Worm (Caenorhabditis elegans) whole organism, L4 larva: ENCODE data around the gene F02D8.9.

Experiments
- Y75B8A.6 ChIP-seq: fragments of 200-800 bp; sonication (Bioruptor generic); IDR thresholded peaks from 2 replicates; pipeline ENCODE4 v1.3.6; 2022; ENCODE audit warnings: missing genetic modification reagents, missing genetic modification characterization, missing compliant biosample characterization
- ZK546.5 ChIP-seq, 2 experiments: sonication (generic microtip); optimal IDR thresholded peaks; 2 replicates each; lab custom pipeline; 2017; ENCODE audit warnings: missing biosample characterization in 2 of 2, missing genetic modification characterization in 2 of 2
- ceh-28 ChIP-seq: fragments of 150-350 bp; optimal IDR thresholded peaks from 2 replicates; lab custom pipeline; 2014; ENCODE audit warnings: missing biosample characterization, missing genetic modification reagents, missing genetic modification characterization
- daf-12 ChIP-seq: fragments of 150-350 bp; optimal IDR thresholded peaks from 2 replicates; lab custom pipeline; 2014; ENCODE audit warnings: missing biosample characterization, missing genetic modification reagents, missing genetic modification characterization
- daf-16 ChIP-seq, 3 experiments: sonication (generic microtip); optimal IDR thresholded peaks; 2 replicates each; lab custom pipeline; 2016 to 2017; ENCODE audit warnings: missing genetic modification characterization in 3 of 3, missing genetic modification reagents in 3 of 3, mild to moderate bottlenecking in 2 of 3, missing compliant biosample characterization in 2 of 3, missing biosample characterization in 1 of 3, moderate library complexity in 1 of 3
- daf-8 ChIP-seq: fragments of 200-800 bp; sonication (Bioruptor generic); IDR thresholded peaks from 2 replicates; pipeline ENCODE4 v1.3.6; 2022; ENCODE audit warnings: missing genetic modification characterization, missing compliant biosample characterization
- dmd-9 ChIP-seq: fragments of 200-800 bp; sonication (Bioruptor generic); IDR thresholded peaks from 2 replicates; pipeline ENCODE4 v1.3.6; 2022; ENCODE audit warnings: missing genetic modification reagents, missing genetic modification characterization, missing compliant biosample characterization
- egl-43 ChIP-seq: fragments of 200-800 bp; sonication (Bioruptor generic); IDR thresholded peaks from 2 replicates; pipeline ENCODE4 v1.3.6; 2022; ENCODE audit warnings: missing genetic modification reagents, missing genetic modification characterization, missing compliant biosample characterization
- fkh-10 ChIP-seq: fragments of 150-350 bp; optimal IDR thresholded peaks from 2 replicates; lab custom pipeline; 2014; ENCODE audit warnings: missing biosample characterization, missing genetic modification reagents, missing genetic modification characterization
- gei-8 ChIP-seq: fragments of 200-800 bp; sonication (Bioruptor generic); optimal IDR thresholded peaks from 2 replicates; lab custom pipeline; 2018; ENCODE audit warnings: mild to moderate bottlenecking, missing genetic modification characterization, missing compliant biosample characterization
- hlh-30 ChIP-seq: sonication (generic microtip); optimal IDR thresholded peaks from 2 replicates; lab custom pipeline; 2017; ENCODE audit warnings: antibody characterized with exemption, mild to moderate bottlenecking, missing genetic modification characterization, missing compliant biosample characterization; ENCODE audit not compliant: insufficient read depth
- lin-13 ChIP-seq: fragments of 150-350 bp; optimal IDR thresholded peaks from 2 replicates; lab custom pipeline; 2014; ENCODE audit warnings: missing biosample characterization, missing genetic modification reagents, missing genetic modification characterization
- lin-29 ChIP-seq: fragments of 200-800 bp; sonication (Bioruptor generic); IDR thresholded peaks from 2 replicates; pipeline ENCODE4 v1.3.6; 2022; ENCODE audit warnings: missing genetic modification reagents, missing genetic modification characterization, missing compliant biosample characterization
- lin-39 ChIP-seq: fragments of 150-350 bp; optimal IDR thresholded peaks from 2 replicates; lab custom pipeline; 2014; ENCODE audit warnings: missing biosample characterization, missing genetic modification reagents, missing genetic modification characterization
- lsy-2 ChIP-seq, 2 experiments: fragments of 150-350 bp in 1 of 2; sonication (generic microtip) in 1 of 2; optimal IDR thresholded peaks; 2 replicates each; lab custom pipeline; 2014 to 2017; ENCODE audit warnings: missing biosample characterization in 2 of 2, missing genetic modification characterization in 2 of 2
- madf-5 ChIP-seq, 2 experiments: fragments of 200-800 bp; sonication (Bioruptor generic); IDR thresholded peaks; 2 replicates each; pipeline ENCODE4 v1.3.6; 2022; ENCODE audit warnings: missing compliant biosample characterization in 2 of 2, missing genetic modification characterization in 2 of 2
- mdl-1 ChIP-seq, 2 experiments: fragments of 150-350 bp in 1 of 2; sonication (generic microtip) in 1 of 2; optimal IDR thresholded peaks; 2 replicates each; lab custom pipeline; 2014 to 2017; ENCODE audit warnings: missing biosample characterization in 2 of 2, missing genetic modification characterization in 2 of 2
- mdt-29 ChIP-seq: fragments of 200-800 bp; sonication (Bioruptor generic); IDR thresholded peaks from 2 replicates; pipeline ENCODE4 v1.3.6; 2022; ENCODE audit warnings: missing genetic modification reagents, missing genetic modification characterization, missing compliant biosample characterization
- mxl-3 ChIP-seq: fragments of 200-800 bp; sonication (Bioruptor generic); optimal IDR thresholded peaks from 2 replicates; lab custom pipeline; 2018; ENCODE audit warnings: mild to moderate bottlenecking, missing genetic modification characterization, missing compliant biosample characterization
- nhr-11 ChIP-seq: fragments of 150-350 bp; optimal IDR thresholded peaks from 2 replicates; lab custom pipeline; 2014; ENCODE audit warnings: missing biosample characterization, missing genetic modification characterization
- nhr-237 ChIP-seq: sonication (generic microtip); optimal IDR thresholded peaks from 2 replicates; lab custom pipeline; 2017; ENCODE audit warnings: missing biosample characterization, missing genetic modification characterization
- nhr-42 ChIP-seq: fragments of 200-800 bp; sonication (Bioruptor generic); IDR thresholded peaks from 2 replicates; pipeline ENCODE4 v1.3.6; 2022; ENCODE audit warnings: missing genetic modification characterization, missing compliant biosample characterization
- nhr-6 ChIP-seq: fragments of 150-350 bp; optimal IDR thresholded peaks from 2 replicates; lab custom pipeline; 2014; ENCODE audit warnings: missing biosample characterization, missing genetic modification characterization
- pha-4 ChIP-seq, 2 experiments: fragments of 150-350 bp in 1 of 2; fragments of 200-800 bp in 1 of 2; sonication (Bioruptor generic) in 1 of 2; IDR thresholded peaks in 1 of 2; optimal IDR thresholded peaks in 1 of 2; 2 replicates each; pipeline versions ENCODE4 v1.3.6 to Lab custom; 2014 to 2022; ENCODE audit warnings: missing genetic modification characterization in 2 of 2, missing genetic modification reagents in 2 of 2, missing biosample characterization in 1 of 2, missing compliant biosample characterization in 1 of 2
- php-3 ChIP-seq: fragments of 200-800 bp; sonication (Bioruptor generic); IDR thresholded peaks from 2 replicates; pipeline ENCODE4 v1.3.6; 2022; ENCODE audit warnings: missing genetic modification reagents, missing genetic modification characterization, missing compliant biosample characterization
- rbr-2 ChIP-seq: sonication (generic microtip); optimal IDR thresholded peaks from 2 replicates; lab custom pipeline; 2016; ENCODE audit warnings: missing genotype, missing genetic modification characterization, missing compliant biosample characterization
- saeg-2 ChIP-seq: fragments of 200-800 bp; sonication (Bioruptor generic); IDR thresholded peaks from 2 replicates; pipeline ENCODE4 v1.3.6; 2022; ENCODE audit warnings: missing genetic modification reagents, missing genetic modification characterization, missing compliant biosample characterization
- skn-1 ChIP-seq: fragments of 150-350 bp; optimal IDR thresholded peaks from 2 replicates; lab custom pipeline; 2014; ENCODE audit warnings: missing biosample characterization, missing genetic modification characterization
- unc-62 ChIP-seq, 3 experiments: fragments of 150-350 bp in 1 of 3; sonication (generic microtip); optimal IDR thresholded peaks in 2 of 3; peaks in 1 of 3; 1 replicate in 1 of 3; 2 replicates in 2 of 3; lab custom pipeline; 2014 to 2017; ENCODE audit warnings: missing biosample characterization in 3 of 3, missing genetic modification characterization in 3 of 3, missing genetic modification reagents in 3 of 3, missing genotype in 1 of 3
- zag-1 ChIP-seq: fragments of 150-350 bp; optimal IDR thresholded peaks from 2 replicates; lab custom pipeline; 2014; ENCODE audit warnings: missing biosample characterization, missing genetic modification characterization
- zfp-2 ChIP-seq: sonication (generic microtip); optimal IDR thresholded peaks from 2 replicates; lab custom pipeline; 2016; ENCODE audit warnings: mild to moderate bottlenecking, missing genetic modification characterization, missing compliant biosample characterization
- zip-2 ChIP-seq: fragments of 150-350 bp; optimal IDR thresholded peaks from 2 replicates; lab custom pipeline; 2014; ENCODE audit warnings: missing biosample characterization, missing genetic modification characterization
- ztf-7 ChIP-seq: fragments of 150-350 bp; optimal IDR thresholded peaks from 2 replicates; lab custom pipeline; 2014; ENCODE audit warnings: missing biosample characterization, missing genetic modification characterization

F02D8.9 gene

DNA sequence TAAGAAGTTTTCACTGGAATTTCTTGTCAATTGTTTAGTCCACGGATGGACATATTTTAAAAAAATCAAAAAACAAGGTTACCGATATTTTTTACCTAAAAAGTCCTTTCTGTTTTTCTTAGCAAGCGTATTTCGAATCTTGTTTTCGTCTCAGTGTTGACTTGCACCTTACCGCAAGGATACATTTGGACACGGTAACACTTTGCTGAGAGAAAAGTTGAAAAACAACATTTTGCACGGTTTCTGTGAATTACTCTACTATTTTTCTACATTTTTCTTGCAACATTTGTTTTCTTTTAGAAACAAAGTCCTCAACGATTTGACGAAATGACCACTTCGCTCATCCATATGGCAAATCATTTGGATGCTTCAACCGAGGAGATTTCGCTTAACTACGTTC, 6.1 kb downstream of the F02D8.9 start, which contains the start of gene hil-1:
Gene hil-1 (plus strand): TSS at position 301 of the 400 bp plus-strand sequence.
- no peak for TF ChIP-seq ceh-28 (tag; lab: Kevin White, UChicago)
- no peak for TF ChIP-seq zip-2 (tag; lab: Kevin White, UChicago)
- no peak for TF ChIP-seq saeg-2
- TF ChIP-seq rbr-2 (tag; lab: Kevin White, UChicago) = no peak

DNA sequence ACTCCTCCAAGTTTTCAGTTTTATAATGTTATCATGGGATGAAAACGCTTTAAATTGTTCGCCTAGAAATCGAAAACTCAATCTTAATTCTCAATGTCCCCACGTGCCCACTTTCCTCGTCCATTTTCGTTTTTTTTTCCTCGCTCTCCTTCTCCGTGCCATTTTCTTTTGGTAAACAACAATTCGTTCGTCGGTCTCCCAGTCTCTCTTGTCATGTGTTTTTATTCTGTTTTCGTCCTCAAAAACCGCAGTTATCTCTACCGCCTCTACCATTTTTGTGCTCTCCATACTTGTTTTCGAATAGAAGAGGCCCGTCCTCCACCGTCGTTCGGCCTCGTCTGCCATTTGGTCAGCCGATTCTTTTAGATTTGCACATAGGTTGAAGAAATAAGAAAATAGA, 7.0 kb downstream of the F02D8.9 start:
- TF ChIP-seq hlh-30 (tag; lab: Kevin White, UChicago) = peak; percentile 61
- no peak for TF ChIP-seq pha-4 (GFP tag; IDR thresholded peaks at IDR 0.05; lab: Robert Waterston, UW)
- TF ChIP-seq pha-4 (tag; optimal IDR thresholded peaks at IDR 0.05; lab: Kevin White, UChicago) = no peak
- peak; percentile 31 for TF ChIP-seq rbr-2 (tag; lab: Kevin White, UChicago)
- TF ChIP-seq fkh-10 (GFP tag; lab: Kevin White, UChicago) = peak; percentile 3
- no peak for TF ChIP-seq lin-29 (GFP tag; lab: Robert Waterston, UW)
- peak in 1 of 2 experiments; percentile 70 for TF ChIP-seq daf-16 (GFP tag; optimal IDR thresholded peaks at IDR 0.05; lab: Kevin White, UChicago)
- TF ChIP-seq daf-16 (tag; optimal IDR thresholded peaks at IDR 0.05; lab: Kevin White, UChicago) = no peak
- TF ChIP-seq nhr-6 (tag; lab: Kevin White, UChicago) = peak; percentile 18
- TF ChIP-seq mdl-1 (tag; optimal IDR thresholded peaks at IDR 0.05; lab: Kevin White, UChicago) = peak in 1 of 2 experiments; percentile 76

DNA sequence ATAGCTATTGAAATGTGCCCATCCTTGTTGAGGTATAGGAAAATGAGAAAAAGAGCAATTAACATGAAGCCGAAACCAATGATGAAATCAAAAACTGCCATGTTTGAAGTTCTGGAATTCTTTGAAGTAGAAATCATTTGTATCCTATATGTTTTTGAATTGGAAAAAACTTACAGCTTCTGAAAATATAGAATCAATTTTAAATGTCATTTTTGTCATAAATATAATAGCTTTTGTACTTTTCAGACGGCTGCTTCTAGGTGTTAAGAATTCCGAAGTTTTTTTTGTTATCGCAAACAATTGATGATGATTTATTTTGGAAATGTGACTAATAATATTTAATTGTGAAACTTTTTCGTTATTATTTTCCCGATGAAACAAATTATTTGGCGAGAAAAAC, 8.6 kb downstream of the F02D8.9 start, which contains the start of gene C30G7.4:
Gene C30G7.4 (minus strand): TSS at position 101 of the 400 bp plus-strand sequence.
- TF ChIP-seq ceh-28 (tag; lab: Kevin White, UChicago) (no peak), nhr-6 (tag; lab: Kevin White, UChicago) (no peak), nhr-42 (no peak)

DNA sequence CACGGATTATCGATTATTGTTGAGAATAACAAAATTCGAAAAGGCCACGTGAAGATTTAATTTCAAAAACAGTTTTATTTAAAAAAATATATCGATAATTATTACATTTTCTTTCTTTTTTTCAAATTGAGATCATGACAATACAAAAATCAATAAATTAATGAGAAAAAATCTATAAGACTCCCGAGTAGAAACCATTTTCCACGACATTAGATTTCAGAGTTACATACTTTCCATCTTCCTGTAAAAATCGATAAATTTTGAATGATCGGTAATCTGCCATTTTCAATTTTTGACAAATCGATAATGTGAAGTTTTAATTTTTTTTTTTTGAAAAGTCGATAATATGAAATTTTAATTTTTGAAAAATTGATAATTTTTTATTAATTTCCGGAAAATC, 9.9 kb downstream of the F02D8.9 start, which contains the start of gene C30G7.3:
Gene C30G7.3 (minus strand): TSS at position 8 of the 400 bp plus-strand sequence.
- no peak for TF ChIP-seq nhr-237
- no peak for TF ChIP-seq php-3 (GFP tag; lab: Robert Waterston, UW)
- TF ChIP-seq mxl-3 = no peak
- no peak for TF ChIP-seq Y75B8A.6 (GFP tag; lab: Robert Waterston, UW)
- peak; percentile 51 for TF ChIP-seq ceh-28 (tag; lab: Kevin White, UChicago)
- TF ChIP-seq gei-8 = no peak
- no peak for TF ChIP-seq madf-5 (GFP tag; IDR thresholded peaks at IDR 0.05; lab: Robert Waterston, UW)
- no peak for TF ChIP-seq unc-62 (GFP tag; optimal IDR thresholded peaks at IDR 0.05 in 1 of 2; lab: Kevin White, UChicago)
- no peak for TF ChIP-seq unc-62 (tag; optimal IDR thresholded peaks at IDR 0.05; lab: Kevin White, UChicago)

DNA sequence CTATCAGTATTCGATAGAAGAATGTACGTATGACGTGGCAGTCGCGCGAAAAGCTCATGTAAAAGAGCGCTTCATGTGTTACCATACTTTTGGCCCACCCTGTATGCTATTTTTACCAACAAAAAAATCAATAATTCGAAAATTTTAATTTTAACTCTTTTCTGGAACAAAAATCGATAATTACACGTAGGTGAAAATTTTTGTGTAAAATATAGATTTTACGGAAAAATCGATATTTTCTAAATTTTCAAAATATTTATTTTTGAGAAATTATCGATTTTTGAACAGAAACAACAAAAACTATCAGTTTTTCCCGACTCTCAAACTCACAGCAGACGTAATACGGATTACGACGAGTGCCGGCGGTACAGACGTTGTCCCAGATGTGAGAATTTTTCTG, 10.5 kb downstream of the F02D8.9 start:
- TF ChIP-seq daf-8 (GFP tag; lab: Robert Waterston, UW) = no peak
- no peak for TF ChIP-seq zfp-2 (tag; lab: Kevin White, UChicago)
- peak; percentile 53 for TF ChIP-seq ceh-28 (tag; lab: Kevin White, UChicago)

DNA sequence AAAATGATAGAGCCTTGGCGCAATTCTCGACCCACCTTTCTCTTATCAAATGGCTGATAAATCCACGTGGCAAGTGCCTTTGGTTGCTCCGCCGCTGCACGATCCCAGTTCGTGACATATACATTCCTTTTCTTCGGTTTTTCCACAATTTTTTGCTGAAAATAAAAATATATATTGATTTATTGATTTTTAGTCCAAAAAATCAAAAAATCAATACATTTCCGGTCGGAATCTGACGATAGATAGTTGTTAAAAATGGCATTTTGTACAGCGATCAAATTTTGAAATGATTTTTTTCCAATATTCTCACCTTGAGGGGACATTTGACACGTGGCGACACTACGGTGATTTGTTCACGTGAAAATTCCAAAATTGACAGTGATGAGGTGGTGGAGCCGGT, 11.8 kb downstream of the F02D8.9 start:
- TF ChIP-seq mxl-3 (no peak), egl-43 (GFP tag; lab: Robert Waterston, UW) (no peak), lsy-2 (tag; optimal IDR thresholded peaks at IDR 0.05; lab: Kevin White, UChicago) (no peak), nhr-237 (no peak), skn-1 (no peak), ZK546.5 (tag; optimal IDR thresholded peaks at IDR 0.05; lab: Kevin White, UChicago) (no peak), ceh-28 (tag; lab: Kevin White, UChicago) (peak; percentile 86), daf-12 (no peak)
- TF ChIP-seq, all 104 proteins: peak for 1

DNA sequence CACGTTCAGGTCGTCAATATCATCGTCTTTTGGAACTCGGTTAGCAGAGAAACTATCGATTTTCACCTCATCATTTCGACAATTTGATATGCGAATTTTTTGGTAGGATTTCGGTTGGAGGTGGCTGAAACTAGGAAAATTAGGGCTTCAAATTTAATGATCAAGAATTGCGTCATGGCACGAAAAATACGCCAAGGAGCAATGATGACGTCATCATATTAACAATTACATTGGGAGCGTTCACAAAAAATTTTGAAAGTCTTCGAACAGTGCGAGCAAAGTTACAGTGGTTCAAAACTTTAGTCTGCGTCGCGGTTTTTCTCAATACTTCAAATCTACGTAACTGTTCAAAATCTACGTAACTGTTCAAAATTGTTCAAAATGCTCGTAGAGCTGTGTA, 12.7 kb downstream of the F02D8.9 start:
- TF ChIP-seq lin-39 (tag; lab: Kevin White, UChicago) (no peak), ztf-7 (no peak), dmd-9 (GFP tag; lab: Robert Waterston, UW) (no peak), mdt-29 (GFP tag; lab: Robert Waterston, UW) (no peak), nhr-11 (tag; lab: Kevin White, UChicago) (no peak), lin-13 (GFP tag; lab: Kevin White, UChicago) (no peak), zag-1 (no peak)
